Fruit fly (Drosophila melanogaster): ENCODE data around the gene RfC4.

dm6 chr3L:4133724-4134678, 1.8 kb downstream of the RfC4 start, which contains the start of gene ens:
- no peak for TF ChIP-seq Pif1A (GFP tag; optimal IDR thresholded peaks at IDR 0.05)
- TF ChIP-seq CG4496 (GFP tag; IDR thresholded peaks at IDR 0.05): no peak
- TF ChIP-seq CG13204 (GFP tag; optimal IDR thresholded peaks at IDR 0.05): no peak
- TF ChIP-seq Ets98B (GFP tag; IDR thresholded peaks at IDR 0.05): no peak
- TF ChIP-seq Pif1B (GFP tag; optimal IDR thresholded peaks at IDR 0.05): no peak
- peak; percentile 2 for TF ChIP-seq CG34367 (tag; optimal IDR thresholded peaks at IDR 0.05)
- no peak for TF ChIP-seq CG8301 (tag; optimal IDR thresholded peaks at IDR 0.05)
- TF ChIP-seq gl (tag; optimal IDR thresholded peaks at IDR 0.05): peak; percentile 31
- peak; percentile 15 for TF ChIP-seq CG15710 (tag; optimal IDR thresholded peaks at IDR 0.05)
- TF ChIP-seq CG10348 (GFP tag; IDR thresholded peaks at IDR 0.05): no peak
- TF ChIP-seq Snoo (tag; optimal IDR thresholded peaks at IDR 0.05): peak; percentile 20
- peak; percentile 14 for TF ChIP-seq EcR (GFP tag; optimal IDR thresholded peaks at IDR 0.05)
- no peak for TF ChIP-seq CG17806 (tag; optimal IDR thresholded peaks at IDR 0.05)
